Worm (Caenorhabditis elegans): ENCODE results near the gene fbxb-46.
"Not testable (repeated sequence)": the region's sequence is repeated elsewhere in the genome, so short reads cannot be mapped to it uniquely, and the experiment has no call there.

The fbxb-46 gene

ce11 chrII:1540628-1541027 lies 30.3 kb downstream of the fbxb-46 start, which contains the start of gene poml-4:
Gene poml-4 (plus strand): TSS chrII:1540928.
- not testable (repeated sequence) for TF ChIP-seq dao-5, W03F9.2, him-1 (tag; optimal IDR thresholded peaks at IDR 0.05)

ce11 chrII:1538589-1538988 lies 32.3 kb downstream of the fbxb-46 start, which contains the start of gene fbxb-44:
Gene fbxb-44 (plus strand): TSS chrII:1538889.
- TF ChIP-seq him-1 (tag; optimal IDR thresholded peaks at IDR 0.05) = no peak
- no peak for TF ChIP-seq W03F9.2 (tag; optimal IDR thresholded peaks at IDR 0.05)
- TF ChIP-seq dao-5 (tag; optimal IDR thresholded peaks at IDR 0.05) = no peak

- no peak for TF ChIP-seq him-1 (tag; optimal IDR thresholded peaks at IDR 0.05)
- TF ChIP-seq W03F9.2 (tag; optimal IDR thresholded peaks at IDR 0.05) = no peak
- TF ChIP-seq dao-5 (tag; optimal IDR thresholded peaks at IDR 0.05) = no peak
These were observed 33.6 kb downstream of the fbxb-46 start, which contains the start of gene fbxb-42 for ce11 chrII:1537321-1537720. Gene fbxb-42 (plus strand): TSS chrII:1537621.

- TF ChIP-seq him-1 (tag; optimal IDR thresholded peaks at IDR 0.05) (no peak), W03F9.2 (tag; optimal IDR thresholded peaks at IDR 0.05) (no peak), dao-5 (tag; optimal IDR thresholded peaks at IDR 0.05) (no peak)
These were observed 35.0 kb downstream of the fbxb-46 start, which contains the start of gene fbxb-43 for ce11 chrII:1535931-1536330. Gene fbxb-43 (plus strand): TSS chrII:1536231.

ce11 chrII:1529057-1529456 lies 41.9 kb downstream of the fbxb-46 start, which contains the start of gene Y51H7BR.4:
Gene Y51H7BR.4 (plus strand): TSS chrII:1529357.
- TF ChIP-seq W03F9.2 (tag; optimal IDR thresholded peaks at IDR 0.05) (no peak), him-1 (tag; optimal IDR thresholded peaks at IDR 0.05) (no peak), dao-5 (tag; optimal IDR thresholded peaks at IDR 0.05) (no peak)

ce11 chrII:1525498-1525897 lies 45.4 kb downstream of the fbxb-46 start, which contains the start of gene Y51H7BR.7:
Gene Y51H7BR.7 (minus strand): TSS chrII:1525598.
- no peak for TF ChIP-seq him-1 (tag; optimal IDR thresholded peaks at IDR 0.05)
- TF ChIP-seq W03F9.2 (tag; optimal IDR thresholded peaks at IDR 0.05) = no peak

ce11 chrII:1521956-1522355 lies 49.0 kb downstream of the fbxb-46 start:
- TF ChIP-seq dao-5 (tag; optimal IDR thresholded peaks at IDR 0.05) (no peak), him-1 (tag; optimal IDR thresholded peaks at IDR 0.05) (no peak), W03F9.2 (tag; optimal IDR thresholded peaks at IDR 0.05) (no peak)
